Worm (Caenorhabditis elegans): ENCODE data around the gene gas-1.

Gene gas-1

ce11 chrX:15610527-15611091 is 20.4 kb upstream of the gas-1 start (continued):
- no peak for TF ChIP-seq F22D6.2 (tag; optimal IDR thresholded peaks at IDR 0.05)
- TF ChIP-seq sea-2 (GFP tag; IDR thresholded peaks at IDR 0.05): no peak
- no peak for TF ChIP-seq snpc-1.3 (tag; optimal IDR thresholded peaks at IDR 0.05; ENCODE audit: insufficient read depth)
- TF ChIP-seq lir-1 (GFP tag; conservative IDR thresholded peaks at IDR 0.05): no peak
- peak; percentile 53 for TF ChIP-seq dox-1 (GFP tag; IDR thresholded peaks at IDR 0.05)
- TF ChIP-seq madf-8 (GFP tag; conservative IDR thresholded peaks at IDR 0.05): no peak
- no peak for TF ChIP-seq lin-26 (GFP tag; IDR thresholded peaks at IDR 0.05)
- TF ChIP-seq dpff-1 (tag; optimal IDR thresholded peaks at IDR 0.05): no peak
- no peak for TF ChIP-seq snpc-3.4 (tag; optimal IDR thresholded peaks at IDR 0.05)
- peak; percentile 91 for TF ChIP-seq B0336.3 (GFP tag; IDR thresholded peaks at IDR 0.05)
- no peak for TF ChIP-seq Y67H2A.10 (GFP tag; conservative IDR thresholded peaks at IDR 0.05)
- no peak for TF ChIP-seq hlh-26 (GFP tag; conservative IDR thresholded peaks at IDR 0.05)
- TF ChIP-seq madf-3 (GFP tag; IDR thresholded peaks at IDR 0.05): 0 out of 2 replicates have a peak, but pooled peaks have one; percentile 64
- no peak for TF ChIP-seq Y53F4B.3 (GFP tag; IDR thresholded peaks at IDR 0.05)
- no peak for TF ChIP-seq B0261.1 (tag; optimal IDR thresholded peaks at IDR 0.05)
- no peak for TF ChIP-seq F49E8.2 (tag; optimal IDR thresholded peaks at IDR 0.05; ENCODE audit: insufficient read depth)
- TF ChIP-seq F23B12.7 (tag; optimal IDR thresholded peaks at IDR 0.05; ENCODE audit: insufficient read depth): peak; percentile 20
- no peak for TF ChIP-seq B0019.2 (GFP tag; conservative IDR thresholded peaks at IDR 0.05)
- TF ChIP-seq ceh-100 (GFP tag; IDR thresholded peaks at IDR 0.05): no peak
- no peak for TF ChIP-seq egl-18 (GFP tag; IDR thresholded peaks at IDR 0.05)
- no peak for TF ChIP-seq lag-1 (GFP tag; IDR thresholded peaks at IDR 0.05)
- TF ChIP-seq ceh-58 (GFP tag; IDR thresholded peaks at IDR 0.05): no peak
- no peak for TF ChIP-seq Y79H2A.3 (GFP tag; conservative IDR thresholded peaks at IDR 0.05)
- TF ChIP-seq hlh-12 (tag; optimal IDR thresholded peaks at IDR 0.05): no peak
- no peak for TF ChIP-seq somi-1 (GFP tag; optimal IDR thresholded peaks at IDR 0.05)
- peak; percentile 46 for TF ChIP-seq tbp1 (GFP tag; optimal IDR thresholded peaks at IDR 0.05)
- no peak for TF ChIP-seq rpc-1 (optimal IDR thresholded peaks at IDR 0.05)
- no peak for TF ChIP-seq rpc-1 (tag; optimal IDR thresholded peaks at IDR 0.05)
- peak; percentile 51; the same call in 1 of the 2 replicates for TF ChIP-seq C06A6.2 (GFP tag; conservative IDR thresholded peaks at IDR 0.05)
- TF ChIP-seq attf-5 (GFP tag; optimal IDR thresholded peaks at IDR 0.05): peak; percentile 59
- TF ChIP-seq nhr-80 (tag; optimal IDR thresholded peaks at IDR 0.05): peak; percentile 98
- peak; percentile 59 to 72 for TF ChIP-seq let-607 (tag; optimal IDR thresholded peaks at IDR 0.05)
- TF ChIP-seq T26A5.8 (tag; optimal IDR thresholded peaks at IDR 0.05): no peak
- peak; percentile 15 for TF ChIP-seq lin-54 (GFP tag; optimal IDR thresholded peaks at IDR 0.05)
- TF ChIP-seq ceh-40 (GFP tag; IDR thresholded peaks at IDR 0.05): no peak
- peak; percentile 7 for TF ChIP-seq ZK185.1 (tag; optimal IDR thresholded peaks at IDR 0.05; ENCODE audit: poor library complexity, severe bottlenecking)
- TF ChIP-seq F57C9.4 (tag; optimal IDR thresholded peaks at IDR 0.05): no peak
- TF ChIP-seq ztf-22 (GFP tag; optimal IDR thresholded peaks at IDR 0.05): peak; percentile 77
- no peak for TF ChIP-seq attf-3 (GFP tag; conservative IDR thresholded peaks at IDR 0.05)
- TF ChIP-seq zfh-2 (GFP tag; conservative IDR thresholded peaks at IDR 0.05): no peak
- peak; percentile 58; the same call in 1 of the 2 replicates for TF ChIP-seq let-526 (GFP tag; IDR thresholded peaks at IDR 0.05)
- peak; percentile 15 for TF ChIP-seq ztf-26 (tag; optimal IDR thresholded peaks at IDR 0.05)
- peak; percentile 81; the same call in 1 of the 2 replicates for TF ChIP-seq nfyb-1 (GFP tag; IDR thresholded peaks at IDR 0.05)
- no peak for TF ChIP-seq ztf-18 (tag; optimal IDR thresholded peaks at IDR 0.05)
- no peak for TF ChIP-seq nfya-1 (tag; optimal IDR thresholded peaks at IDR 0.05; ENCODE audit: borderline replicate concordance, insufficient read depth)
- TF ChIP-seq attf-6 (GFP tag; IDR thresholded peaks at IDR 0.05): no peak
- TF ChIP-seq aptf-3 (GFP tag; IDR thresholded peaks at IDR 0.05): no peak
- peak; percentile 76 for TF ChIP-seq pha-4 (tag; optimal IDR thresholded peaks at IDR 0.05)
